Worm (Caenorhabditis elegans): Measurements from ENCODE around the gene tbc-8.

The tbc-8 gene

ce11 chrIII:10362920-10363319 lies 1.8 kb upstream of the tbc-8 start:
- TF ChIP-seq Y5F2A.4 (GFP tag; optimal IDR thresholded peaks at IDR 0.05) (no peak), nhr-28 (tag; optimal IDR thresholded peaks at IDR 0.05) (no peak), nhr-11 (tag; optimal IDR thresholded peaks at IDR 0.05) (no peak), Y105C5A.15 (GFP tag; IDR thresholded peaks at IDR 0.05) (no peak), Y75B8A.6 (GFP tag; IDR thresholded peaks at IDR 0.05) (no peak), madf-9 (GFP tag; conservative IDR thresholded peaks at IDR 0.05) (no peak), F37D6.2 (tag; optimal IDR thresholded peaks at IDR 0.05) (no peak), nhr-42 (GFP tag; IDR thresholded peaks at IDR 0.05) (no peak), F26F4.8 (GFP tag; conservative IDR thresholded peaks at IDR 0.05) (no peak), aly-2 (tag; optimal IDR thresholded peaks at IDR 0.05) (no peak), daf-12 (tag; optimal IDR thresholded peaks at IDR 0.05) (no peak), nhr-111 (GFP tag; optimal IDR thresholded peaks at IDR 0.05) (no peak), ceh-20 (GFP tag; IDR thresholded peaks at IDR 0.05) (no peak), mes-2 (tag; optimal IDR thresholded peaks at IDR 0.05; ENCODE audit: poor library complexity, severe bottlenecking) (no peak), rbr-2 (tag; optimal IDR thresholded peaks at IDR 0.05) (no peak), tra-1 (GFP tag; IDR thresholded peaks at IDR 0.05) (no peak)

- peak in 1 of 2 experiments; percentile 62 for TF ChIP-seq unc-62 (GFP tag; optimal IDR thresholded peaks at IDR 0.05 in 1 of 2)
- TF ChIP-seq unc-62 (tag; optimal IDR thresholded peaks at IDR 0.05): no peak
- TF ChIP-seq hmg-1.1 (GFP tag; IDR thresholded peaks at IDR 0.05): 0 out of 2 replicates have a peak, but pooled peaks have one; percentile 33
- peak; percentile 38 for TF ChIP-seq hlh-30 (tag; optimal IDR thresholded peaks at IDR 0.05; ENCODE audit: insufficient read depth)
- peak in 1 of 2 experiments; percentile 10 for TF ChIP-seq lsy-2 (tag; optimal IDR thresholded peaks at IDR 0.05)
- peak; percentile 15 for TF ChIP-seq rbr-2 (tag; optimal IDR thresholded peaks at IDR 0.05)
- TF ChIP-seq lir-3 (tag; optimal IDR thresholded peaks at IDR 0.05): no peak
- peak; percentile 33 for TF ChIP-seq fkh-10 (GFP tag; optimal IDR thresholded peaks at IDR 0.05)
- peak; percentile 78 for TF ChIP-seq aha-1 (tag)
- TF ChIP-seq ceh-28 (tag; optimal IDR thresholded peaks at IDR 0.05): peak; percentile 57
- no peak for TF ChIP-seq tag-97 (GFP tag; IDR thresholded peaks at IDR 0.05)
- TF ChIP-seq mxl-3 (GFP tag; optimal IDR thresholded peaks at IDR 0.05): no peak
- TF ChIP-seq lim-7 (GFP tag; IDR thresholded peaks at IDR 0.05): no peak
- no peak for TF ChIP-seq Y48G9A.11 (GFP tag; IDR thresholded peaks at IDR 0.05)
- TF ChIP-seq set-16 (GFP tag; IDR thresholded peaks at IDR 0.05): peak; percentile 24; the same call in 1 of the 2 replicates
- TF ChIP-seq mdl-1 (tag; optimal IDR thresholded peaks at IDR 0.05): peak in 1 of 2 experiments; percentile 21
- TF ChIP-seq D1046.2 (GFP tag; IDR thresholded peaks at IDR 0.05): no peak
Observed at ce11 chrIII:10367355-10367909, 2.7 kb downstream of the tbc-8 start.

ce11 chrIII:10373845-10374244 lies 9.1 kb downstream of the tbc-8 start:
- TF ChIP-seq daf-12 (tag; optimal IDR thresholded peaks at IDR 0.05): no peak
- TF ChIP-seq aha-1 (tag): peak; percentile 22
- TF ChIP-seq vab-7 (GFP tag; IDR thresholded peaks at IDR 0.05): no peak
- TF ChIP-seq lir-3 (tag; optimal IDR thresholded peaks at IDR 0.05): no peak
- peak in 1 of 2 experiments; percentile 95 for TF ChIP-seq unc-62 (GFP tag; optimal IDR thresholded peaks at IDR 0.05 in 1 of 2)
- TF ChIP-seq unc-62 (tag; optimal IDR thresholded peaks at IDR 0.05): no peak

ce11 chrIII:10376041-10376440 lies 11.3 kb downstream of the tbc-8 start:
- TF ChIP-seq zfp-3 (GFP tag; conservative IDR thresholded peaks at IDR 0.05): no peak
- TF ChIP-seq mes-2 (tag; optimal IDR thresholded peaks at IDR 0.05; ENCODE audit: poor library complexity, severe bottlenecking): no peak
- TF ChIP-seq mxl-3 (GFP tag; optimal IDR thresholded peaks at IDR 0.05): no peak
- TF ChIP-seq F49E8.2 (tag; optimal IDR thresholded peaks at IDR 0.05; ENCODE audit: borderline replicate concordance): no peak
- no peak for TF ChIP-seq zfp-2 (tag; optimal IDR thresholded peaks at IDR 0.05)
- no peak for TF ChIP-seq D1046.2 (GFP tag; IDR thresholded peaks at IDR 0.05)
- TF ChIP-seq ztf-11 (tag; optimal IDR thresholded peaks at IDR 0.05): no peak
- TF ChIP-seq nhr-28 (tag; optimal IDR thresholded peaks at IDR 0.05): peak; percentile 44
- no peak for TF ChIP-seq daf-16 (GFP tag; optimal IDR thresholded peaks at IDR 0.05)
- TF ChIP-seq daf-16 (tag; optimal IDR thresholded peaks at IDR 0.05): peak; percentile 54
- no peak for TF ChIP-seq lim-7 (GFP tag; IDR thresholded peaks at IDR 0.05)
- TF ChIP-seq pqm-1 (tag; optimal IDR thresholded peaks at IDR 0.05): peak; percentile 82
- TF ChIP-seq T20F7.1 (GFP tag; optimal IDR thresholded peaks at IDR 0.05): no peak
- no peak for TF ChIP-seq egl-43 (GFP tag; IDR thresholded peaks at IDR 0.05)
- TF ChIP-seq unc-130 (GFP tag; optimal IDR thresholded peaks at IDR 0.05): no peak
- TF ChIP-seq nhr-25 (tag; optimal IDR thresholded peaks at IDR 0.05; ENCODE audit: borderline replicate concordance, insufficient read depth): no peak
- no peak for TF ChIP-seq lin-38 (GFP tag; IDR thresholded peaks at IDR 0.05)
- TF ChIP-seq dmd-6 (GFP tag; IDR thresholded peaks at IDR 0.05): peak; percentile 20; the same call in 1 of the 2 replicates

All from whole organism, L4 larva.